Worm (Caenorhabditis elegans) whole organism, late embryonic: ENCODE results near the gene rab-7.

Source experiments
- ama-1 ChIP-seq: fragments of 150-350 bp; optimal IDR thresholded peaks from 2 replicates; lab custom pipeline; 2014
- ets-4 ChIP-seq: sonication (generic microtip); optimal IDR thresholded peaks from 2 replicates; lab custom pipeline; 2016; ENCODE audit warnings: missing genetic modification characterization, missing compliant biosample characterization
- sdc-2 ChIP-seq: sonication (generic microtip); optimal IDR thresholded peaks from 2 replicates; lab custom pipeline; 2016; ENCODE audit warnings: missing genotype, missing genetic modification characterization, missing compliant biosample characterization

- TF ChIP-seq ets-4 (tag; lab: Kevin White, UChicago) (no peak), ama-1 (no peak), sdc-2 (no peak)
Measured at ce11 chrII:11968275-11968674, 1.5 kb upstream of the rab-7 start, which contains the start of gene mex-1.
